Fruit fly (Drosophila melanogaster) whole organism, embryonic: ENCODE measurements around the gene HINT1.

Experiments
- Antp ChIP-seq: fragments of 200-800 bp; sonication (Bioruptor generic); optimal IDR thresholded peaks from 3 replicates; lab custom pipeline; 2016; ENCODE audit warnings: missing biosample characterization, missing genetic modification characterization
- B-H2 ChIP-seq: fragments of 200-800 bp; sonication (Bioruptor generic); optimal IDR thresholded peaks from 2 replicates; lab custom pipeline; 2018; ENCODE audit warnings: missing biosample characterization, mild to moderate bottlenecking, missing genetic modification characterization
- CG10462 ChIP-seq: fragments of 200-800 bp; sonication (Bioruptor generic); optimal IDR thresholded peaks from 2 replicates; lab custom pipeline; 2016; ENCODE audit warnings: missing biosample characterization, missing genetic modification characterization
- CG11504 ChIP-seq: fragments of 200-800 bp; sonication (Bioruptor generic); optimal IDR thresholded peaks from 3 replicates; lab custom pipeline; 2019; ENCODE audit warnings: missing biosample characterization, mild to moderate bottlenecking, missing genetic modification characterization, moderate library complexity
- CG11560 ChIP-seq: fragments of 200-800 bp; sonication (Bioruptor generic); IDR thresholded peaks from 3 replicates; pipeline ENCODE4 v1.3.6; 2022; ENCODE audit warnings: missing biosample characterization, missing genetic modification characterization
- CG11695 ChIP-seq: fragments of 200-800 bp; sonication (Bioruptor generic); IDR thresholded peaks from 3 replicates; pipeline ENCODE4 v1.3.6; 2022; ENCODE audit warnings: missing biosample characterization, missing genetic modification characterization
- CG12659 ChIP-seq: fragments of 200-800 bp; sonication (Bioruptor generic); optimal IDR thresholded peaks from 3 replicates; lab custom pipeline; 2017; ENCODE audit warnings: mild to moderate bottlenecking, missing biosample characterization, missing genetic modification reagents, missing genetic modification characterization
- CG12769 ChIP-seq: fragments of 200-800 bp; sonication (Bioruptor generic); optimal IDR thresholded peaks from 2 replicates; lab custom pipeline; 2019; ENCODE audit warnings: missing biosample characterization, mild to moderate bottlenecking, missing genetic modification characterization, moderate library complexity
- CG13424 ChIP-seq: fragments of 200-800 bp; sonication (Bioruptor generic); optimal IDR thresholded peaks from 2 replicates; lab custom pipeline; 2019; ENCODE audit warnings: missing biosample characterization, mild to moderate bottlenecking, missing genetic modification characterization, moderate library complexity
- CG14014 ChIP-seq: fragments of 200-800 bp; sonication (Bioruptor generic); IDR thresholded peaks from 2 replicates; pipeline ENCODE4 v1.3.6; 2022; ENCODE audit warnings: missing biosample characterization, missing genetic modification characterization
- CG15514 ChIP-seq: fragments of 200-800 bp; sonication (Bioruptor generic); optimal IDR thresholded peaks from 3 replicates; lab custom pipeline; 2017; ENCODE audit warnings: missing biosample characterization, missing genetic modification characterization, mild to moderate bottlenecking, moderate library complexity, missing genetic modification reagents
- CG1603 ChIP-seq: fragments of 200-800 bp; sonication (Bioruptor generic); optimal IDR thresholded peaks from 2 replicates; lab custom pipeline; 2019; ENCODE audit warnings: missing biosample characterization, mild to moderate bottlenecking, missing genetic modification characterization, moderate library complexity
- CG17385 ChIP-seq: fragments of 200-800 bp; sonication (Bioruptor generic); optimal IDR thresholded peaks from 3 replicates; lab custom pipeline; 2018; ENCODE audit warnings: missing biosample characterization, mild to moderate bottlenecking, missing genetic modification characterization
- CG17802 ChIP-seq: fragments of 200-800 bp; sonication (Bioruptor generic); optimal IDR thresholded peaks from 2 replicates; lab custom pipeline; 2018; ENCODE audit warnings: missing biosample characterization, mild to moderate bottlenecking, missing genetic modification characterization, moderate library complexity
- CG18599 ChIP-seq: fragments of 200-800 bp; sonication (Bioruptor generic); optimal IDR thresholded peaks from 3 replicates; lab custom pipeline; 2017; ENCODE audit warnings: missing biosample characterization, missing genetic modification characterization, mild to moderate bottlenecking, moderate library complexity, missing genetic modification reagents
- CG2120 ChIP-seq: fragments of 200-800 bp; sonication (Bioruptor generic); optimal IDR thresholded peaks from 3 replicates; lab custom pipeline; 2016; ENCODE audit warnings: missing biosample characterization, missing genetic modification characterization
- CG2202 ChIP-seq: fragments of 200-800 bp; sonication (Bioruptor generic); optimal IDR thresholded peaks from 2 replicates; lab custom pipeline; 2018; ENCODE audit warnings: missing biosample characterization, mild to moderate bottlenecking, missing genetic modification characterization
- CG2678 ChIP-seq: fragments of 200-800 bp; sonication (Bioruptor generic); optimal IDR thresholded peaks from 3 replicates; lab custom pipeline; 2019; ENCODE audit warnings: missing biosample characterization, mild to moderate bottlenecking, missing genetic modification characterization, moderate library complexity
- CG31224 ChIP-seq: fragments of 200-800 bp; sonication (Bioruptor generic); IDR thresholded peaks from 2 replicates; pipeline ENCODE4 v1.3.6; 2022; ENCODE audit warnings: missing biosample characterization, missing genetic modification characterization
- CG7839 ChIP-seq: fragments of 200-800 bp; sonication (Bioruptor generic); optimal IDR thresholded peaks from 3 replicates; lab custom pipeline; 2018; ENCODE audit warnings: missing biosample characterization, mild to moderate bottlenecking, missing genetic modification characterization, moderate library complexity
- CG8281 ChIP-seq: fragments of 200-800 bp; sonication (Bioruptor generic); optimal IDR thresholded peaks from 2 replicates; lab custom pipeline; 2018; ENCODE audit warnings: missing biosample characterization, mild to moderate bottlenecking, missing genetic modification characterization, moderate library complexity
- CG9932 ChIP-seq: fragments of 200-800 bp; sonication (Bioruptor generic); IDR thresholded peaks from 2 replicates; pipeline ENCODE4 v1.3.6; 2022; ENCODE audit warnings: missing biosample characterization, missing genetic modification characterization
- Dbx ChIP-seq: fragments of 200-800 bp; sonication (Bioruptor generic); IDR thresholded peaks from 3 replicates; pipeline ENCODE4 v1.3.6; 2022; ENCODE audit warnings: missing biosample characterization, missing genetic modification characterization
- Fer1 ChIP-seq: fragments of 200-800 bp; sonication (Bioruptor generic); optimal IDR thresholded peaks from 2 replicates; lab custom pipeline; 2017; ENCODE audit warnings: missing biosample characterization, mild to moderate bottlenecking, missing genetic modification characterization
- Fer3 ChIP-seq: fragments of 200-800 bp; sonication (Bioruptor generic); optimal IDR thresholded peaks from 2 replicates; lab custom pipeline; 2018; ENCODE audit warnings: missing biosample characterization, mild to moderate bottlenecking, missing genetic modification characterization, moderate library complexity
- Gug ChIP-seq: fragments of 200-800 bp; sonication (Bioruptor generic); IDR thresholded peaks from 4 replicates; pipeline ENCODE4 v1.3.6; 2022; ENCODE audit warnings: missing biosample characterization, missing genetic modification characterization
- H15 ChIP-seq: fragments of 200-800 bp; sonication (Bioruptor generic); IDR thresholded peaks from 3 replicates; pipeline ENCODE4 v1.3.6; 2022; ENCODE audit warnings: missing biosample characterization, missing genetic modification characterization
- HHEX ChIP-seq: fragments of 200-800 bp; sonication (Bioruptor generic); optimal IDR thresholded peaks from 3 replicates; lab custom pipeline; 2017; ENCODE audit warnings: missing biosample characterization, mild to moderate bottlenecking, missing genetic modification characterization, missing genetic modification reagents
- HLH4C ChIP-seq: fragments of 200-800 bp; sonication (Bioruptor generic); IDR thresholded peaks from 3 replicates; pipeline ENCODE4 v1.3.6; 2022; ENCODE audit warnings: missing biosample characterization, missing genetic modification characterization; ENCODE audit not compliant: partially characterized antibody
- Hmr ChIP-seq: fragments of 200-800 bp; sonication (Bioruptor generic); optimal IDR thresholded peaks from 3 replicates; lab custom pipeline; 2017; ENCODE audit warnings: mild to moderate bottlenecking, missing biosample characterization, missing genetic modification reagents, missing genetic modification characterization
- MBD-R2 ChIP-seq: fragments of 200-800 bp; sonication (Bioruptor generic); IDR thresholded peaks from 2 replicates; pipeline ENCODE4 v1.3.6; 2022; ENCODE audit warnings: missing biosample characterization, missing genetic modification characterization
- Med ChIP-seq: fragments of 200-800 bp; sonication (Bioruptor generic); peaks from one replicate; lab custom pipeline; 2016; ENCODE audit warnings: missing biosample characterization, missing genetic modification characterization, mild to moderate bottlenecking, inconsistent platforms, moderate library complexity
- PHDP ChIP-seq: fragments of 200-800 bp; sonication (Bioruptor generic); optimal IDR thresholded peaks from 3 replicates; lab custom pipeline; 2018; ENCODE audit warnings: missing biosample characterization, mild to moderate bottlenecking, missing genetic modification characterization, moderate library complexity
- Rfx ChIP-seq: fragments of 200-800 bp; sonication (Bioruptor generic); IDR thresholded peaks from 2 replicates; pipeline ENCODE4 v1.3.6; 2022; ENCODE audit warnings: missing biosample characterization, missing genetic modification characterization
- Sox102F ChIP-seq: fragments of 200-800 bp; sonication (Bioruptor generic); optimal IDR thresholded peaks from 2 replicates; lab custom pipeline; 2018; ENCODE audit warnings: missing biosample characterization, mild to moderate bottlenecking, missing genetic modification characterization, moderate library complexity
- bcd ChIP-seq: fragments of 200-800 bp; sonication (Bioruptor generic); optimal IDR thresholded peaks from 2 replicates; lab custom pipeline; 2017; ENCODE audit warnings: missing biosample characterization, mild to moderate bottlenecking, missing genetic modification characterization
- gem ChIP-seq: fragments of 200-800 bp; sonication (Bioruptor generic); optimal IDR thresholded peaks from 2 replicates; lab custom pipeline; 2019; ENCODE audit warnings: missing biosample characterization, mild to moderate bottlenecking, missing genetic modification characterization, moderate library complexity
- grau ChIP-seq: fragments of 200-800 bp; optimal IDR thresholded peaks from 3 replicates; lab custom pipeline; 2019; ENCODE audit warnings: missing biosample characterization, mild to moderate bottlenecking, missing genetic modification characterization, moderate library complexity
- hkb ChIP-seq, 2 experiments: fragments of 200-800 bp in 1 of 2; fragments of >200 bp in 1 of 2; sonication (Bioruptor generic) in 1 of 2; IDR thresholded peaks in 1 of 2; optimal IDR thresholded peaks in 1 of 2; 2 replicates each; pipeline versions ENCODE4 v1.3.6 to Lab custom; 2017 to 2022; ENCODE audit warnings: missing biosample characterization in 1 of 2, missing genetic modification characterization in 1 of 2
- ind ChIP-seq: fragments of 200-800 bp; sonication (Bioruptor generic); optimal IDR thresholded peaks from 3 replicates; lab custom pipeline; 2016; ENCODE audit warnings: missing biosample characterization, missing genetic modification characterization
- lilli ChIP-seq: fragments of 200-800 bp; sonication (Bioruptor generic); optimal IDR thresholded peaks from 3 replicates; lab custom pipeline; 2016; ENCODE audit warnings: missing biosample characterization, missing genetic modification characterization
- lmd ChIP-seq: fragments of 200-800 bp; sonication (Bioruptor generic); IDR thresholded peaks from 2 replicates; pipeline ENCODE4 v1.3.6; 2022; ENCODE audit warnings: missing biosample characterization, missing genetic modification characterization
- mam ChIP-seq: fragments of 200-800 bp; sonication (Bioruptor generic); optimal IDR thresholded peaks from 3 replicates; lab custom pipeline; 2016; ENCODE audit warnings: missing biosample characterization, missing genetic modification characterization
- odd ChIP-seq: fragments of 200-800 bp; sonication (Bioruptor generic); optimal IDR thresholded peaks from 2 replicates; lab custom pipeline; 2017; ENCODE audit warnings: missing biosample characterization, mild to moderate bottlenecking, missing genetic modification characterization
- pho ChIP-seq: fragments of 200-800 bp; sonication (Bioruptor generic); optimal IDR thresholded peaks from 2 replicates; lab custom pipeline; 2016; ENCODE audit warnings: missing biosample characterization, missing genetic modification characterization
- sima ChIP-seq: fragments of 200-800 bp; sonication (Bioruptor generic); optimal IDR thresholded peaks from 2 replicates; lab custom pipeline; 2016; ENCODE audit warnings: missing biosample characterization, missing genetic modification characterization
- slbo ChIP-seq: fragments of 200-800 bp; sonication (Bioruptor generic); IDR thresholded peaks from 2 replicates; pipeline ENCODE4 v1.3.6; 2022; ENCODE audit warnings: missing biosample characterization, missing genetic modification characterization
- sob ChIP-seq: fragments of 200-800 bp; sonication (Bioruptor generic); IDR thresholded peaks from 2 replicates; pipeline ENCODE4 v1.3.6; 2022; ENCODE audit warnings: missing biosample characterization, missing genetic modification characterization
- twi ChIP-seq: fragments of 200-800 bp; optimal IDR thresholded peaks from 2 replicates; lab custom pipeline; 2019; ENCODE audit warnings: missing biosample characterization, mild to moderate bottlenecking, missing genetic modification characterization, moderate library complexity

Gene HINT1

DNA sequence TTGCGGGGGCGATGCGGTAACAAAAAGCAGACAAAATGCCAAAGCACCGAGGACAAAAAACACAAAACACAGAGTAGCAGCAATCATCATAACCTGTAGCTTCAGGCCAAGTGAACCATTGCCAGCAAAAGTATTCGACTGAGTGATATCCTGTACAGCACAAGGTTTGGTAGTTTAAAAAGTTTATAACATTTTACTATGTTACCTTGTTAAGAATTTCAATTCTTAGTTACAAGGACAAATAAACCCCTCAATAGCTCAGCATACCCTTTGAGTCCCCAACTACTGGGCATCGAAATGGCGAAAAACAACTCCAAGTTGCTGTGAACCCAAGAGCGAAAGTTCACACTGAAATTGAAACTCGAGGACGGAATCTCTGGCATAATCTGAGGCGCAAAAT is 46.8 kb upstream of the HINT1 start:
- TF ChIP-seq B-H2 (GFP tag; lab: Kevin White, UChicago): no peak
- TF ChIP-seq Antp: peak; percentile 6
- peak; percentile 36 for TF ChIP-seq Fer3
- TF ChIP-seq CG8281 (tag; lab: Kevin White, UChicago): no peak
- peak; percentile 52; the same call in 1 of the 2 replicates for TF ChIP-seq sob (GFP tag; lab: Robert Waterston, UW)
- TF ChIP-seq PHDP (tag; lab: Kevin White, UChicago): peak; percentile 17
- peak; percentile 13 for TF ChIP-seq pho (GFP tag; lab: Kevin White, UChicago)
- TF ChIP-seq sima: no peak
- no peak for TF ChIP-seq hkb (optimal IDR thresholded peaks at IDR 0.05; lab: Kevin White, UChicago)
- TF ChIP-seq hkb (GFP tag; IDR thresholded peaks at IDR 0.05; lab: Robert Waterston, UW): 0 out of 2 replicates have a peak, but pooled peaks have one; percentile 20
- 0 out of 3 replicates have a peak, but pooled peaks have one; percentile 8 for TF ChIP-seq CG11695 (GFP tag; lab: Robert Waterston, UW)
- TF ChIP-seq slbo: peak; percentile 68; the same call in 1 of the 2 replicates
- peak; percentile 64 for TF ChIP-seq CG18599 (GFP tag; lab: Kevin White, UChicago)
- TF ChIP-seq lmd: peak; percentile 25; the same call in 1 of the 2 replicates
- peak; percentile 31 for TF ChIP-seq grau (tag; lab: Kevin White, UChicago)
- peak; percentile 45 for TF ChIP-seq gem
- TF ChIP-seq odd (GFP tag; lab: Kevin White, UChicago): no peak
- TF ChIP-seq Hmr (GFP tag; lab: Kevin White, UChicago): peak; percentile 59
- TF ChIP-seq mam (GFP tag; lab: Kevin White, UChicago): peak; percentile 31
- TF ChIP-seq CG7839 (tag; lab: Kevin White, UChicago): peak; percentile 42
- peak; percentile 64 for TF ChIP-seq CG12769 (tag; lab: Kevin White, UChicago)
- TF ChIP-seq Sox102F (GFP tag; lab: Kevin White, UChicago): peak; percentile 19
- peak; percentile 17 for TF ChIP-seq Fer1 (GFP tag; lab: Kevin White, UChicago)
- TF ChIP-seq HLH4C (GFP tag; lab: Robert Waterston, UW): no peak
- no peak for TF ChIP-seq CG17385 (GFP tag; lab: Kevin White, UChicago)
- TF ChIP-seq CG11560 (tag; lab: Robert Waterston, UW): 0 out of 3 replicates have a peak, but pooled peaks have one; percentile 28
- peak; percentile 52 for TF ChIP-seq CG2678
- no peak for TF ChIP-seq twi (tag; lab: Kevin White, UChicago)
- TF ChIP-seq CG2202 (tag; lab: Kevin White, UChicago): no peak
- 0 out of 2 replicates have a peak, but pooled peaks have one; percentile 28 for TF ChIP-seq CG14014
- peak; percentile 65 for TF ChIP-seq Rfx (GFP tag; lab: Robert Waterston, UW)
- TF ChIP-seq CG10462 (GFP tag; lab: Kevin White, UChicago): no peak
- 0 out of 3 replicates have a peak, but pooled peaks have one; percentile 31 for TF ChIP-seq Dbx (GFP tag; lab: Robert Waterston, UW)
- peak; percentile 32 for TF ChIP-seq lilli
- no peak for TF ChIP-seq CG17802
- peak; percentile 7 for TF ChIP-seq HHEX (GFP tag; lab: Kevin White, UChicago)
- peak; percentile 83 for TF ChIP-seq Med (GFP tag; lab: Kevin White, UChicago)
- peak; percentile 24; the same call in 1 of the 2 replicates for TF ChIP-seq CG9932
- peak; percentile 25; the same call in 1 of the 3 replicates for TF ChIP-seq H15 (GFP tag; lab: Robert Waterston, UW)
- peak; percentile 24; the same call in 1 of the 2 replicates for TF ChIP-seq MBD-R2 (GFP tag; lab: Robert Waterston, UW)
- peak; percentile 71 for TF ChIP-seq CG2120
- TF ChIP-seq CG12659 (GFP tag; lab: Kevin White, UChicago): peak; percentile 14
- TF ChIP-seq bcd: peak; percentile 12
- peak; percentile 18 for TF ChIP-seq ind (GFP tag; lab: Kevin White, UChicago)
- TF ChIP-seq CG31224 (GFP tag; lab: Robert Waterston, UW): 0 out of 2 replicates have a peak, but pooled peaks have one; percentile 10
- TF ChIP-seq CG13424: peak; percentile 8
- 0 out of 4 replicates have a peak, but pooled peaks have one; percentile 7 for TF ChIP-seq Gug (GFP tag; lab: Robert Waterston, UW)
- peak; percentile 31 for TF ChIP-seq CG1603 (tag; lab: Kevin White, UChicago)
- TF ChIP-seq CG11504 (tag; lab: Kevin White, UChicago): peak; percentile 48
- peak; percentile 15 for TF ChIP-seq CG15514 (GFP tag; lab: Kevin White, UChicago)
